Worm (Caenorhabditis elegans) whole organism, L2 larva: ENCODE data around the gene cri-2.

Source experiments
- aly-2 ChIP-seq: fragments of 150-350 bp; optimal IDR thresholded peaks from 2 replicates; lab custom pipeline; 2014; ENCODE audit warnings: missing biosample characterization, missing genetic modification characterization
- ama-1 ChIP-seq: fragments of 150-350 bp; optimal IDR thresholded peaks from 2 replicates; lab custom pipeline; 2018; ENCODE audit warnings: inconsistent platforms
- ceh-16 ChIP-seq: fragments of 150-350 bp; optimal IDR thresholded peaks from 2 replicates; lab custom pipeline; 2014; ENCODE audit warnings: missing biosample characterization, missing genetic modification characterization
- elt-3 ChIP-seq: sonication (generic microtip); optimal IDR thresholded peaks from 2 replicates; lab custom pipeline; 2017; ENCODE audit warnings: missing biosample characterization, missing genetic modification characterization
- nhr-10 ChIP-seq: sonication (generic microtip); optimal IDR thresholded peaks from 2 replicates; lab custom pipeline; 2017; ENCODE audit warnings: missing biosample characterization, missing genetic modification characterization
- nhr-237 ChIP-seq: fragments of 150-350 bp; optimal IDR thresholded peaks from 2 replicates; lab custom pipeline; 2014; ENCODE audit warnings: missing biosample characterization, missing genetic modification characterization
- peb-1 ChIP-seq: fragments of 150-350 bp; optimal IDR thresholded peaks from 2 replicates; lab custom pipeline; 2014; ENCODE audit warnings: missing biosample characterization, missing genetic modification characterization
- zag-1 ChIP-seq: fragments of 150-350 bp; optimal IDR thresholded peaks from 2 replicates; lab custom pipeline; 2014; ENCODE audit warnings: missing biosample characterization, missing genetic modification characterization
- ztf-11 ChIP-seq: sonication (generic microtip); optimal IDR thresholded peaks from 2 replicates; lab custom pipeline; 2017; ENCODE audit warnings: missing biosample characterization, missing genetic modification characterization

DNA sequence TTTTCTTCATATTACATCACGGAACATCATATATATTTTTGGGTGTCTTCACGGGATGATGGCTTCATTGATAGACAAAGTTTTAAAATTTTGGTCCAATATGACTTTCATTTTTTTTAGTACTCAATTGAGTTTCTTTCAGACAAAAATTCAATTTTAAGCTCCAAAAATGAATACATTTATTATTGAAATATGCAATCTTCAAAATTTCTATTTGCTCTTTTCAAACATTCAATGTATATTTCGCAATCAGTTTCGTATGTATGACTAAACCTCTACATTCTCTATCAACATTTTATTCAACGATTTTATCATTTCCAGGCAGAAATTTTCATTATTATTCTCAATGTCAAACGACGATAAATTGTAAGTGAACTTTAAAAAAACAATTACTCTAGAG is 18.2 kb upstream of the cri-2 start, which contains the start of gene srp-8:
- no peak for TF ChIP-seq elt-3
- no peak for TF ChIP-seq aly-2 (tag; lab: Kevin White, UChicago)
- TF ChIP-seq ama-1 (lab: Kevin White, UChicago): no peak
- no peak for TF ChIP-seq zag-1
- TF ChIP-seq peb-1: no peak
- TF ChIP-seq ceh-16: no peak
- no peak for TF ChIP-seq nhr-10 (tag; lab: Kevin White, UChicago)
- no peak for TF ChIP-seq ztf-11 (tag; lab: Kevin White, UChicago)
- TF ChIP-seq nhr-237 (tag; lab: Kevin White, UChicago): no peak
